Worm (Caenorhabditis elegans) whole organism, L1 larva: ENCODE results near the gene F14D2.7.

Source experiments
- elt-2 ChIP-seq: sonication (generic microtip); optimal IDR thresholded peaks from 2 replicates; lab custom pipeline; 2016; ENCODE audit warnings: missing genetic modification characterization, mild to moderate bottlenecking, inconsistent platforms, missing compliant biosample characterization, missing genetic modification reagents
- lin-13 ChIP-seq: fragments of 150-350 bp; optimal IDR thresholded peaks from 2 replicates; lab custom pipeline; 2014; ENCODE audit warnings: missing biosample characterization, missing genetic modification reagents, missing genetic modification characterization
- nhr-237 ChIP-seq: fragments of 150-350 bp; optimal IDR thresholded peaks from 2 replicates; lab custom pipeline; 2014; ENCODE audit warnings: missing biosample characterization, missing genetic modification characterization
- snu-23 ChIP-seq: sonication (generic microtip); optimal IDR thresholded peaks from 2 replicates; lab custom pipeline; 2016; ENCODE audit warnings: missing genetic modification characterization, missing compliant biosample characterization

DNA sequence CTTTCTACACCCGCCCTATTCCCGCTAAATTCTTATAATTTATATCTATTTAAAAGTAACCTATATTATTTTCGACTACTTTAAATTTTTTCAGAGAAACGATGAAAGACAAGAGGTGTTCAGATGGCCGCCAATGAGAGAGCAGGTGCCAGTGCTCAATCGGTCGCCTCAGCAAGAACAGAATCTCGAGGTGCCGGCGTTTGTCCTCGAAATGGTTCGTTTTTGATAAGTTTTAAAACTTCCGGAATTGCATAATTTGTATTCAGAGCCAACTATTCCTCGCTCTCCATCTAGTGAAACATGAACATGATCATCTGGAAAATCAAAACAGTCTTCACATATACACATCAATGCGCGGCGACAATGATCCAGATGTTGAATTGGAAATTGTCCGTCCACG lies 32.6 kb upstream of the F14D2.7 start, which contains the start of gene bath-23:
- TF ChIP-seq lin-13 (GFP tag; lab: Kevin White, UChicago): no peak
- no peak for TF ChIP-seq snu-23 (GFP tag; lab: Kevin White, UChicago)
- TF ChIP-seq elt-2 (tag; lab: Kevin White, UChicago): no peak
- TF ChIP-seq nhr-237 (tag; lab: Kevin White, UChicago): no peak
